Fruit fly (Drosophila melanogaster) whole organism: ENCODE data around the gene CG3517.

ENCODE experiments used
- CG8478 ChIP-seq: fragments of >200 bp; optimal IDR thresholded peaks from 2 replicates; lab custom pipeline; 2018; ENCODE audit warnings: inconsistent platforms
- EcR ChIP-seq, 2 experiments: fragments of >200 bp; optimal IDR thresholded peaks; 2 replicates each; lab custom pipeline; 2017; ENCODE audit warnings: missing biosample characterization in 2 of 2, missing genetic modification characterization in 2 of 2, missing genetic modification reagents in 2 of 2

dm6 chr3R:19389919-19390318 is 35.1 kb downstream of the CG3517 start, which contains the start of gene CG18493:
- TF ChIP-seq CG8478 (lab: Kevin White, UChicago) (no peak), EcR (GFP tag; optimal IDR thresholded peaks at IDR 0.05; lab: Kevin White, UChicago) (no peak)
